Worm (Caenorhabditis elegans): ENCODE results near the gene cyp-13A8.

- TF ChIP-seq ztf-23 (GFP tag; IDR thresholded peaks at IDR 0.05) (no peak), ztf-29 (GFP tag; IDR thresholded peaks at IDR 0.05) (no peak), cog-1 (tag; optimal IDR thresholded peaks at IDR 0.05) (no peak), flt-1 (GFP tag; IDR thresholded peaks at IDR 0.05) (no peak), ref-1 (GFP tag; conservative IDR thresholded peaks at IDR 0.05) (no peak), klf-2 (GFP tag; conservative IDR thresholded peaks at IDR 0.05) (no peak), tab-1 (GFP tag; IDR thresholded peaks at IDR 0.05) (no peak), med-1 (GFP tag; optimal IDR thresholded peaks at IDR 0.05; ENCODE audit: insufficient read depth) (no peak), T22C8.4 (GFP tag; IDR thresholded peaks at IDR 0.05) (no peak)
Measured at ce11 chrII:9802642-9803041, 4.7 kb downstream of the cyp-13A8 start, which contains the start of gene cyp-13A6.
